Worm (Caenorhabditis elegans) whole organism, mixed stage, embryonic: ENCODE data around the gene Y67D8B.3.
"Not testable (repeated sequence)": the region's sequence is repeated elsewhere in the genome, so short reads cannot be mapped to it uniquely, and the experiment has no call there.

Source experiments
- M03D4.4 ChIP-seq: sonication (generic microtip); optimal IDR thresholded peaks from 2 replicates; lab custom pipeline; 2017; ENCODE audit warnings: mild to moderate bottlenecking, missing genetic modification characterization, missing compliant biosample characterization
- ceh-39 ChIP-seq: fragments of 150-350 bp; optimal IDR thresholded peaks from 2 replicates; lab custom pipeline; 2014; ENCODE audit warnings: missing biosample characterization, missing genetic modification characterization
- ceh-43 ChIP-seq: fragments of 200-800 bp; sonication (Bioruptor generic); optimal IDR thresholded peaks from 2 replicates; lab custom pipeline; 2018; ENCODE audit warnings: mild to moderate bottlenecking, missing genetic modification characterization, moderate library complexity, missing compliant biosample characterization
- cnd-1 ChIP-seq: fragments of 200-800 bp; sonication (Bioruptor generic); optimal IDR thresholded peaks from 2 replicates; lab custom pipeline; 2018; ENCODE audit warnings: mild to moderate bottlenecking, missing genetic modification characterization, missing compliant biosample characterization
- elt-3 ChIP-seq: fragments of 150-350 bp; optimal IDR thresholded peaks from 2 replicates; lab custom pipeline; 2014; ENCODE audit warnings: missing biosample characterization, missing genetic modification characterization
- flh-1 ChIP-seq: fragments of 200-800 bp; sonication (Bioruptor generic); optimal IDR thresholded peaks from 2 replicates; lab custom pipeline; 2018; ENCODE audit warnings: mild to moderate bottlenecking, missing genetic modification characterization, moderate library complexity, missing compliant biosample characterization
- ham-2 ChIP-seq: fragments of 200-800 bp; sonication (Bioruptor generic); optimal IDR thresholded peaks from 2 replicates; lab custom pipeline; 2018; ENCODE audit warnings: mild to moderate bottlenecking, missing genetic modification characterization, missing compliant biosample characterization
- hlh-1 ChIP-seq: fragments of 150-350 bp; optimal IDR thresholded peaks from 2 replicates; lab custom pipeline; 2014; ENCODE audit warnings: missing biosample characterization, missing genetic modification reagents, missing genetic modification characterization
- lin-13 ChIP-seq: fragments of 150-350 bp; optimal IDR thresholded peaks from 2 replicates; lab custom pipeline; 2014; ENCODE audit warnings: missing biosample characterization, missing genetic modification characterization
- lin-32 ChIP-seq: fragments of 200-800 bp; sonication (Bioruptor generic); optimal IDR thresholded peaks from 2 replicates; lab custom pipeline; 2018; ENCODE audit warnings: mild to moderate bottlenecking, missing genetic modification characterization, missing compliant biosample characterization
- lsy-2 ChIP-seq: fragments of 150-350 bp; optimal IDR thresholded peaks from 2 replicates; lab custom pipeline; 2014; ENCODE audit warnings: missing biosample characterization, missing genetic modification characterization
- mab-5 ChIP-seq: fragments of 150-350 bp; optimal IDR thresholded peaks from 2 replicates; lab custom pipeline; 2014; ENCODE audit warnings: missing biosample characterization, missing genetic modification characterization
- mep-1 ChIP-seq: fragments of 150-350 bp; optimal IDR thresholded peaks from 2 replicates; lab custom pipeline; 2017; ENCODE audit warnings: missing biosample characterization, missing genetic modification reagents, missing genetic modification characterization, inconsistent platforms
- nhr-12 ChIP-seq: fragments of 150-350 bp; optimal IDR thresholded peaks from 2 replicates; lab custom pipeline; 2014; ENCODE audit warnings: missing biosample characterization, missing genetic modification characterization
- nhr-2 ChIP-seq: fragments of 150-350 bp; optimal IDR thresholded peaks from 2 replicates; lab custom pipeline; 2014; ENCODE audit warnings: missing biosample characterization, missing genetic modification characterization
- nhr-28 ChIP-seq: fragments of 150-350 bp; optimal IDR thresholded peaks from 2 replicates; lab custom pipeline; 2014; ENCODE audit warnings: missing biosample characterization, missing genetic modification characterization
- nhr-76 ChIP-seq: sonication (generic microtip); optimal IDR thresholded peaks from 2 replicates; lab custom pipeline; 2017; ENCODE audit warnings: missing biosample characterization, missing genetic modification characterization
- pha-4 ChIP-seq: fragments of 150-350 bp; optimal IDR thresholded peaks from 2 replicates; lab custom pipeline; 2018; ENCODE audit warnings: missing biosample characterization, missing genetic modification reagents, missing genetic modification characterization
- snpc-4 ChIP-seq: fragments of 150-350 bp; optimal IDR thresholded peaks from 2 replicates; lab custom pipeline; 2014; ENCODE audit warnings: missing biosample characterization, missing genetic modification characterization
- sptf-1 ChIP-seq: sonication (generic microtip); optimal IDR thresholded peaks from 2 replicates; lab custom pipeline; 2017; ENCODE audit warnings: mild to moderate bottlenecking, missing genetic modification characterization, moderate library complexity, missing compliant biosample characterization
- tbx-8 ChIP-seq: fragments of 200-800 bp; sonication (Bioruptor generic); optimal IDR thresholded peaks from 2 replicates; lab custom pipeline; 2018; ENCODE audit warnings: mild to moderate bottlenecking, missing genetic modification characterization, moderate library complexity, missing compliant biosample characterization
- unc-120 ChIP-seq: sonication (generic microtip); optimal IDR thresholded peaks from 2 replicates; lab custom pipeline; 2017; ENCODE audit warnings: missing genetic modification characterization, missing compliant biosample characterization; ENCODE audit not compliant: poor library complexity, severe bottlenecking
- unc-62 ChIP-seq: fragments of 150-350 bp; optimal IDR thresholded peaks from 2 replicates; lab custom pipeline; 2014; ENCODE audit warnings: missing biosample characterization, missing genetic modification reagents, missing genetic modification characterization
- zip-8 ChIP-seq: fragments of 150-350 bp; optimal IDR thresholded peaks from 2 replicates; lab custom pipeline; 2014; ENCODE audit warnings: missing biosample characterization, missing genetic modification characterization
- ztf-11 ChIP-seq: fragments of 150-350 bp; optimal IDR thresholded peaks from 2 replicates; lab custom pipeline; 2014; ENCODE audit warnings: missing biosample characterization, missing genetic modification characterization

The Y67D8B.3 gene

ce11 chrIV:3182920-3183319, 19.1 kb downstream of the Y67D8B.3 start:
- TF ChIP-seq mab-5 (tag; lab: Kevin White, UChicago) (no peak), lin-13 (tag; lab: Kevin White, UChicago) (no peak), nhr-2 (tag; lab: Kevin White, UChicago) (no peak), M03D4.4 (tag; lab: Kevin White, UChicago) (no peak), ham-2 (GFP tag; lab: Kevin White, UChicago) (no peak), unc-62 (GFP tag; lab: Kevin White, UChicago) (no peak), elt-3 (tag; lab: Kevin White, UChicago) (no peak), nhr-76 (tag; lab: Kevin White, UChicago) (no peak)
- TF ChIP-seq, all 35 proteins: peak for 0

- no peak for TF ChIP-seq ceh-43 (GFP tag; lab: Kevin White, UChicago)
- peak; percentile 66 for TF ChIP-seq sptf-1 (tag; lab: Kevin White, UChicago)
- TF ChIP-seq, all 35 proteins: peak for 1
Observed at ce11 chrIV:3176067-3176758, 25.8 kb downstream of the Y67D8B.3 start, which contains the start of gene nlp-81. nlp-81 (minus strand) TSS chrIV:3176117.

- not testable (repeated sequence) for TF ChIP-seq unc-62 (GFP tag; lab: Kevin White, UChicago); mep-1 (tag; lab: Kevin White, UChicago); tbx-8 (GFP tag; lab: Kevin White, UChicago)
Observed at ce11 chrIV:3172510-3172909, 29.5 kb downstream of the Y67D8B.3 start, which contains the start of gene Y67D8B.1. Y67D8B.1 (minus strand) TSS chrIV:3172610.

- TF ChIP-seq hlh-1 (peak; percentile 93), unc-120 (tag; lab: Kevin White, UChicago) (peak; percentile 79), unc-62 (GFP tag; lab: Kevin White, UChicago) (peak; percentile 49), M03D4.4 (tag; lab: Kevin White, UChicago) (no peak)
Observed at ce11 chrIV:3168656-3169216, 33.3 kb downstream of the Y67D8B.3 start.

ce11 chrIV:3166896-3167295, 35.1 kb downstream of the Y67D8B.3 start:
- no peak for TF ChIP-seq nhr-28
- no peak for TF ChIP-seq sptf-1 (tag; lab: Kevin White, UChicago)
- TF ChIP-seq lsy-2 = no peak
- TF ChIP-seq mep-1 (tag; lab: Kevin White, UChicago) = no peak
- no peak for TF ChIP-seq ceh-39
- no peak for TF ChIP-seq nhr-2 (tag; lab: Kevin White, UChicago)
- no peak for TF ChIP-seq nhr-12 (tag; lab: Kevin White, UChicago)
- TF ChIP-seq elt-3 (tag; lab: Kevin White, UChicago) = no peak
- no peak for TF ChIP-seq tbx-8 (GFP tag; lab: Kevin White, UChicago)
- no peak for TF ChIP-seq nhr-76 (tag; lab: Kevin White, UChicago)
- no peak for TF ChIP-seq ztf-11 (tag; lab: Kevin White, UChicago)
- no peak for TF ChIP-seq snpc-4 (tag; lab: Kevin White, UChicago)
- no peak for TF ChIP-seq lin-32 (GFP tag; lab: Kevin White, UChicago)
- TF ChIP-seq pha-4 (tag; lab: Kevin White, UChicago) = no peak
- TF ChIP-seq unc-120 (tag; lab: Kevin White, UChicago) = no peak
- no peak for TF ChIP-seq flh-1 (GFP tag; lab: Kevin White, UChicago)
- TF ChIP-seq zip-8 (tag; lab: Kevin White, UChicago) = no peak
- TF ChIP-seq lin-13 (tag; lab: Kevin White, UChicago) = no peak

- TF ChIP-seq hlh-1 = no peak
- no peak for TF ChIP-seq unc-120 (tag; lab: Kevin White, UChicago)
- TF ChIP-seq sptf-1 (tag; lab: Kevin White, UChicago) = peak; percentile 5
- TF ChIP-seq snpc-4 (tag; lab: Kevin White, UChicago) = no peak
- TF ChIP-seq nhr-2 (tag; lab: Kevin White, UChicago) = no peak
- no peak for TF ChIP-seq cnd-1 (tag; lab: Kevin White, UChicago)
Observed at ce11 chrIV:3165365-3165764, 36.6 kb downstream of the Y67D8B.3 start.
